Fruit fly (Drosophila melanogaster): ENCODE measurements around the gene CG6574.
A peak's percentile ranks its signal among the peaks of the same experiment; 100 is the strongest.

CG6574 gene

DNA sequence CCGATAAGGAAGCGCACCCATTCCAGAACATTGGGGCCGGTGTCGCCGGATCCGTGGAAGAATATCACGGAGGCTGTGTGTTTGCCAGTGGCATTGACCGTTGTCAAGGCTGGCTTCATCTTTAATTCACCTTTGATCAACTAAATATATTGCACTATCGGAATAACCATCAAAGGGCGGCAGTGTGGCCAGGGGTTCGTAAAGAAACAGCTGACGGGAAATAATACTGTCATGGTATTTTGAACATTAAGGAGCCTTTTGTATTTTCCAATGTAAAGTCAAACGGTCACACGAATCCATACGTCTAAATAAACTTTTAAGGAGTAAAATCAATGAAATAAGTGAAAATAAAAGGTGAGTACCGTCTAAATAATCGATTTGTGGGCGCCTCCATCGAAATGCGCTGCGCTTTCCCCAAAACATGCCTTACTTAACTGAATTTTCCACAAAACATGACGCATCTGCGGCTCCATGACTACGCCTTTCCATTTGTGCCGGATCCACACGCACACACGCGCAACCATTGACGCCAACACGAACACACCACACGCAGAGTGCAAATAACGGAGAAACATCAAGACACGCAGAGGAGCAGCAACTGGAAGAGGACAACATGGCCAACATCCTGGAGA lies 8.4 kb downstream of the CG6574 start, which contains the start of the genes CG6567 and CG4511:
Gene CG6567, minus strand, starts transcription at position 209 of the 632 bp plus-strand sequence.
Gene CG4511, plus strand, starts transcription at position 259 of the 632 bp plus-strand sequence.
- no peak for TF ChIP-seq Dll (optimal IDR thresholded peaks at IDR 0.05)
- TF ChIP-seq pan (optimal IDR thresholded peaks at IDR 0.05): no peak
- no peak for TF ChIP-seq psq (optimal IDR thresholded peaks at IDR 0.05)
- no peak for TF ChIP-seq usp (GFP tag; optimal IDR thresholded peaks at IDR 0.05)
- TF ChIP-seq EcR (GFP tag; optimal IDR thresholded peaks at IDR 0.05): no peak
- TF ChIP-seq CG8478 (optimal IDR thresholded peaks at IDR 0.05): no peak

DNA sequence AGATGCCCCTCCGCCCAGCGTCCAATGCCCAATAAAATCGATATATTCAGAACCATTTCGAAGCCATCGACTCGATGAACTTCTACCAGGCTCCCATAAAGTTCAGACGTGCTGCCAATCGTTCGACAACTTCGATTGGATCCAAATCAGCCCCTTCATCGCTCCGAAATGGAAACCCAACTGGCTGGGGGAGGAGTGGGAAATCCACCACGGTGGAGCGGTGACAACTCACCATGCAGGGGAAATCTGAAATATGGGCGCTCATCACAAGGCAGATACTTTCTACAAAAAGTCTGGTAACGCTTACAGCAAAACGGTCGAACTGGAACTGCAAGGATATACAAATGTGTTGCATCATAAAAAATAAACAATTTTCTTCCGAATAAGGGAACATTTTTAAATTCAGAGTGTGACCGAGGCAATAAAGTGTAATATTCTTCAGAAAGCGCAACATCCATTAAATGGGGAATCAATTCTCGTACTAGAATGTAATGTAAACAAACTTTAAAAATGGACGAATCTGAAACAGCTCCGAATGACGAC lies 10.5 kb downstream of the CG6574 start, which contains the start of gene CG4565:
Gene CG4565, plus strand, starts transcription at position 493 of the 543 bp plus-strand sequence.
- no peak for TF ChIP-seq Dll (optimal IDR thresholded peaks at IDR 0.05)
- no peak for TF ChIP-seq EcR (GFP tag; optimal IDR thresholded peaks at IDR 0.05)
- TF ChIP-seq pan (optimal IDR thresholded peaks at IDR 0.05): no peak
- TF ChIP-seq psq (optimal IDR thresholded peaks at IDR 0.05): no peak
- no peak for TF ChIP-seq CG8478 (optimal IDR thresholded peaks at IDR 0.05)
- no peak for TF ChIP-seq usp (GFP tag; optimal IDR thresholded peaks at IDR 0.05)

DNA sequence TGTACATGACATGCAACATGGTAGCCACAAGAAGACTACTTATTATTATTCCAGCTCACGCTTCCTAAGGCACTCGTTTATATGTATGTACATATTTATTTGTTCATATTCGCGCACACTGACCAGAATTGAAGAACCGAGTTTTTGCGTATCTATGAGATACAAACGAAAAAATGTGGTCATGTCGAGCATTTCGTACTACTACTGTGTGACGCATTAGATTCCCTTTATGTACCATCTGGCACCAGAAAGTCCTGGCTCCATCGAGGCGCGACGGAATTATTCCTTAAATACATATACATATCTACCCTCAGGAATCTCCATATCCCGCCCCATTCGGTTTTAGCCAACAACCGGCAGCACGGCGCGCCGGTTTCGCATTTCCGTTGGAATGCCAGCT lies 12.2 kb downstream of the CG6574 start:
- TF ChIP-seq pan (optimal IDR thresholded peaks at IDR 0.05): peak; percentile 44
- no peak for TF ChIP-seq EcR (GFP tag; optimal IDR thresholded peaks at IDR 0.05)
- TF ChIP-seq psq (optimal IDR thresholded peaks at IDR 0.05): no peak

DNA sequence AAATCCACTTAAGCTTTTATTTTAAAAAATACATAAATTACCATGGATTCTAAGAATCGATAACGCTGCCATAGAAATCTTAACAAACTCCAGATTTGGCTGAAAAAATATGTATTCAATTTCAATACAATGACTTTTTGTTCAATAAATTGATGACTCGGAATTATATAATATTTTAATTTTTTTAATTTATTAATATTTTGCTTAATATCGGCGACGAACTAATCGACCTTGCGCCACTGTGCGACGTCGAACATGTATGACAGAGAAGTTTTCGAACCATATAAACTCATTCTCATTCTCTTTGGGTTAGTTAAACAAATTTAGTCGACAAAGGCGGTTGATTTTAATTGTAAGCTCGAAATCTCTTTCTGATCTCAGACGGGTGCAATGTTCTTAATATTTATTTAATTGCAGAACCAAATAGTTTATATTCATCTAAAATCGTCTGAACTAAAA lies 13.2 kb downstream of the CG6574 start, which contains the start of gene CG42394:
Gene CG42394, plus strand, starts transcription at position 311 of the 459 bp plus-strand sequence.
- no peak for TF ChIP-seq CG8478 (optimal IDR thresholded peaks at IDR 0.05)

DNA sequence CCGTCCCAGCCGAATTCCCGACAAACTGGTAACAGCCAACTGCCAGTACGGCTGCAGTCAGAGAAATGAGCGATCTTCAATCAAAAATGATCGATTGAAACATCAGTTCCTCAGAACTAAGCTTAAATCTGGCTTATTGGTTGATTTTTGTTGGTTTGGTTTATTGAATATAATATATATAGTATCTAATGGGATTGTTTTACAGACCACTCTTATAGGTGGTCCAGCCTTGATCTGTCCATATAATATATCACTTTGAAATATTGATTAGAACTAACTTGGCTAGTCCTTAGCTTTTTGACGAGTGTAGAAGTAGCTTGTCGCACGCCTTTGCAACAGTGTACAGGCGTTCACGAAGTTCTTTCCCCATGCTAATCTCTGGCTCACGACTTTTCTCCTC lies 20.4 kb downstream of the CG6574 start:
- TF ChIP-seq Dll (optimal IDR thresholded peaks at IDR 0.05) (no peak), pan (optimal IDR thresholded peaks at IDR 0.05) (no peak), EcR (GFP tag; optimal IDR thresholded peaks at IDR 0.05) (no peak), psq (optimal IDR thresholded peaks at IDR 0.05) (no peak), CG8478 (optimal IDR thresholded peaks at IDR 0.05) (no peak), usp (GFP tag; optimal IDR thresholded peaks at IDR 0.05) (no peak)

DNA sequence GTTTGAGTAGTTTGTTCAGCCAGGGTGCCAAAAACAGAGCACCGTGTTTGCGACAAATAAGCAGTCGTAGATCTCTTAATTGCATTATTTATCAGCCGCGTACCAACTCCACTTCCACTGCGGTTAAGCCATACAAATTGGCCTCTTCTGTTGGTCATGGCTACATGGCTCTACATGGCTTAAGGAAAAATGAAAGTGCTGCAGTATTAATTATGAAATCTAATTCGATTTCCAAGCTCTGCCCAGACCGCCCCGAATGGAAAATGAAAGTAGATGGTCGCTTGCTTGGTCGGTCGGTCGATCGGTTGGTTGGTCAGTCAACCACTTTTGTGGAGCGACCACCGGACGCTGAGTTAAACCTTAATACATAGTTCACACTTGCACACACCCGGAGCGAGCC lies 25.9 kb downstream of the CG6574 start:
- TF ChIP-seq psq (optimal IDR thresholded peaks at IDR 0.05) (no peak), CG8478 (optimal IDR thresholded peaks at IDR 0.05) (no peak), pan (optimal IDR thresholded peaks at IDR 0.05) (no peak), usp (GFP tag; optimal IDR thresholded peaks at IDR 0.05) (no peak), Dll (optimal IDR thresholded peaks at IDR 0.05) (no peak), EcR (GFP tag; optimal IDR thresholded peaks at IDR 0.05) (no peak)

DNA sequence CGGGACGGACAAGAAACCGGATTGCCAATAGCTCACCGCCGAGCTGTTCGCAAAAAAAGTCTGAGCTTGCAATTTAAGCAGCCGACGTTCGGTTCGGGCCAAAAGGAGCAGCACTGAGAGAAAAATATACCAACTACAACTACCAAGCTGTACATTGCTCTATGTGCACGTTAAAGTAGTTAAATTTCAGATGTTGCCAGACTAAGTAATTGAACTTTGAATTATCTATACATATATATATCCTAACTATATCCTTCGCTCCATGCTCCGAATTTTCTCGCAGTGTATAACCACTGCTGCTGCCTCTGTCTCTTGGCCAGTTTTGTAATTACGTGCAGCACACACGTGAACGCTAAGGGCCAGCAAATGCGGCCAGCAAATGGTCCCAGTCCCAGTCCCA lies 27.9 kb downstream of the CG6574 start:
- TF ChIP-seq pan (optimal IDR thresholded peaks at IDR 0.05) (no peak), usp (GFP tag; optimal IDR thresholded peaks at IDR 0.05) (no peak), CG8478 (optimal IDR thresholded peaks at IDR 0.05) (no peak), Dll (optimal IDR thresholded peaks at IDR 0.05) (no peak), psq (optimal IDR thresholded peaks at IDR 0.05) (no peak), EcR (GFP tag; optimal IDR thresholded peaks at IDR 0.05) (no peak)

DNA sequence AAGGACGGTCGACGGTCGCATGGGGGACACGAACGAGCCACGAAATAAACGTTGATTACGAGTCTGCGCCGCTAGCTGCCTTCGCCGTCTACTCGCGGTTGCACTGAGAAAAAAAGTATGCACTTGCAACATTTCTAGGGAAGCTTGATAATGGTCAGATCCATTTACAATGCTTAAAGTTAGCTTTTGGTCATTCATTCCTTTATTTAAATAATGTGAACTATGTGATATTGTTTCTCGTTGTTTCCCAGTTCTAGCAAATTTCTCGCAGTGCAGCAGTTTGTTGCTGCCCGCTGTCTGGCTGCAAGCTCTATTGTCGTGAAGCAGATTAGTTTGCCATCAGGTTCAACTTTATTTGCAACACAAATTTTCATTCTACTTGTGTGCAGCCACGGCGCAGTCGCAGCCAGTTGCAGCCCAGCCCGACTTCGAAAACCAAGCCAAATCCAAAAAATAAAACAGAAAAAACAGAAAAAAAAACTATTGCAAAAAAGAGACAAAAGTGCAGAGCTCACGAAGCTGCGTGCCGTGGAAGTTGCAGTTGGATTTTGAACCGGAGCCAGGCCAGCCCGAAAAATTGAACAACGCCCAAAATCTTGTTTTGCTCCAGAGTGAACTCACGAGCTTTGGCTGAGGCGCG lies 30.1 kb downstream of the CG6574 start:
- TF ChIP-seq psq (optimal IDR thresholded peaks at IDR 0.05) (no peak), EcR (GFP tag; optimal IDR thresholded peaks at IDR 0.05) (no peak), usp (GFP tag; optimal IDR thresholded peaks at IDR 0.05) (no peak), pan (optimal IDR thresholded peaks at IDR 0.05) (no peak)

DNA sequence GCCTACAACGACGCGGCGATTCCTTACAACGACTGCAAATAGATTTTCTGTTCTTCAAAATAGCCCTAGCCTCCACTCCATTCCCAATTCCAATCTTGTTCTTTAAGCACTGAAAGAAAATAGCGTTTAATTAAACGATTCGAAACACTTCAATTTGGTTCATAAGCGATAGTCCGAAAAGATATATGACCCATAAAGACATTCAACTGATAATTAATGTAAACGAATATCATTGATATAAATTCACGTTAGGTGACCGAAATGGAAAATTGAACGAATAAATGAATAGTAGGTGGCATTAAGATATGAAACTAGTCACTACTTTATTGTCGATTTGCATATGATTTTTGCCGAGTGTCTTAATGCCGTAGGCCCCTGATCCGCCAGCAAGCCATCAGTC lies 33.0 kb downstream of the CG6574 start:
- TF ChIP-seq EcR (GFP tag; optimal IDR thresholded peaks at IDR 0.05): no peak
- TF ChIP-seq pan (optimal IDR thresholded peaks at IDR 0.05): no peak
- no peak for TF ChIP-seq usp (GFP tag; optimal IDR thresholded peaks at IDR 0.05)
- no peak for TF ChIP-seq Dll (optimal IDR thresholded peaks at IDR 0.05)
- no peak for TF ChIP-seq CG8478 (optimal IDR thresholded peaks at IDR 0.05)
- TF ChIP-seq psq (optimal IDR thresholded peaks at IDR 0.05): no peak

DNA sequence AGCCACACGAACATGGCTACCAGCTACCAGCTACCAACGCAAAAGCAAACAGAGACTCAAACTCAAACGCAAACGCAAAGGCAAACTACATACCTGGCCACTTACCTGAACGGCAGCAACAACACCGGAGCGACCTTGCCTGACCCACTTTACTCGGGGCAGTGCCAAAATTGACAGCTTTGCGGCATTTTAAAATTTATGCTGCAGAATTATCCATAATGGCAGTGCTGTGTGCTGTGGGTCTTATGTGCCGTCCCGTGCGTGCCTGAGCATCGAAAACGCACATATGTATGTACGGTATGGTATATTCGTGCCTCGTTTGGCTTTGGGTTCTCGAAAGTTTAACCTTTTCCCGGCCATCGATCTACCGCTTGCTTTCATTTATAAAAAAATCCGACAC lies 34.1 kb downstream of the CG6574 start:
- no peak for TF ChIP-seq psq (optimal IDR thresholded peaks at IDR 0.05)
- no peak for TF ChIP-seq pan (optimal IDR thresholded peaks at IDR 0.05)
- no peak for TF ChIP-seq usp (GFP tag; optimal IDR thresholded peaks at IDR 0.05)
- no peak for TF ChIP-seq EcR (GFP tag; optimal IDR thresholded peaks at IDR 0.05)
- no peak for TF ChIP-seq CG8478 (optimal IDR thresholded peaks at IDR 0.05)
- no peak for TF ChIP-seq Dll (optimal IDR thresholded peaks at IDR 0.05)

DNA sequence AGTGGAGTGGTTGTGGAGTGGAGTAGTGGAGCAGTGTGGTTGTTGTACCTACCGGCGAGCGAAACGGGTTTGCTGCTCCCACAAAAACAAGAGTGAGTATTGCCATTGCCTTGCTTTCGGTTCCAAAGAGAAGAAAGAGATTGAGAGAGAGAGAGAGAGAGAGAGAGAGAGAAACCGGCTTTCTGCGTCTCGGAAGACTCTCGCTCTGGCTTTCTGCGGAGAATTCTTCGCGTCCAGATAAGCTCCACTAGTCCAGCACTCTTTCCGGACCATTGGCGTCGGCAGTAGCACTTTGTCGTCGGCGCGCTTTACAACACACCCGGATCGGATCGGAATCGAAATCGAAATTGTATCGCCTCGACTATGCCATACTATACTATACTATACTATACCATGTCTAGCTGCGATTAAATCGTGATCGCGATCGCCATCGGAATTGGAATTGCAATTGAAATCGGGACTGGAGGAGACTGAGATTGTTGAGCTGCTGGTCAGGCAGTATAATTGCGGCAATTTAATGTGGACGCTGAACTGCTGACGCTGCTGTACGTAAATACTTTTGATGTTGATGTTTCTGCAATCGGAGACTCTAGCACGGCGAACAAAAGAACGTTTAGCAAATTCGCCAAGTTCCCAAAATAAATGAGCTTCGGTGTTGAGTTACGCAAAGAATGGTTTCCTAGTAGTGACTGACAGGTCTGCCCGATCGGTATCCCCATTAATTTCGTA lies 35.8 kb downstream of the CG6574 start, which contains the start of gene Cad86C:
Gene Cad86C, plus strand, starts transcription at position 284 of the 729 bp plus-strand sequence.
- TF ChIP-seq Dll (optimal IDR thresholded peaks at IDR 0.05) (peak; percentile 84), CG8478 (optimal IDR thresholded peaks at IDR 0.05) (no peak)

DNA sequence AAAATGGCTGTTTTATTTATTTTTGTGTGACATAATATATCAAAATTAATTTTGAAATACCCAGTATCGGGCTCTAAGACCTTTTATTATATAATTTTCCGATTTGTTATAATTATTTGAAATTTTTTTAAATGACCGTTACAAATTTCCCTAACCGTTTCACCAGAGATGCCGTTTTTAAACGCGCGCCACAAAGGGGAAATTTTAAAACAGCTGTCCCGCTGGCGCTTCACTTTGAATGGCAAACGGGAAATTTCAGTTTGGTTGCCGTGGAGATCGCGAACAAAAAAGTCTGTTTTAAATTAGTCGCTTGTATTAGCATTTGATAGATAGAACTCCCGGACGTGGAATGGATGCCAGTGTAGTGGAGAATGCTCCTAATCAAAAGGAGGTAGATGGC lies 47.8 kb downstream of the CG6574 start, which contains the start of the genes CG14693 and TTLL15:
Gene CG14693, minus strand, starts transcription at position 16 of the 400 bp plus-strand sequence.
Gene TTLL15, plus strand, starts transcription at position 257 of the 400 bp plus-strand sequence.
- TF ChIP-seq CG8478 (optimal IDR thresholded peaks at IDR 0.05) (no peak), usp (GFP tag; optimal IDR thresholded peaks at IDR 0.05) (no peak), Dll (optimal IDR thresholded peaks at IDR 0.05) (no peak), EcR (GFP tag; optimal IDR thresholded peaks at IDR 0.05) (no peak), psq (optimal IDR thresholded peaks at IDR 0.05) (no peak), pan (optimal IDR thresholded peaks at IDR 0.05) (no peak)
